Fruit fly (Drosophila melanogaster) whole organism, prepupa: ENCODE data around the gene CG13731.

Experiments used
- CG11294 ChIP-seq: fragments of 200-800 bp; sonication (Bioruptor generic); IDR thresholded peaks from 2 replicates; pipeline ENCODE4 v1.3.6; 2022; ENCODE audit warnings: missing biosample characterization, missing genetic modification characterization
- CG11902 ChIP-seq: fragments of 200-800 bp; sonication (Bioruptor generic); optimal IDR thresholded peaks from 3 replicates; lab custom pipeline; 2016; ENCODE audit warnings: missing biosample characterization, missing genetic modification characterization
- CG16779 ChIP-seq: fragments of 200-800 bp; sonication (Bioruptor generic); optimal IDR thresholded peaks from 3 replicates; lab custom pipeline; 2017; ENCODE audit warnings: missing biosample characterization, mild to moderate bottlenecking, missing genetic modification characterization
- CG32006 ChIP-seq: fragments of 200-800 bp; sonication (Bioruptor generic); optimal IDR thresholded peaks from 3 replicates; lab custom pipeline; 2017; ENCODE audit warnings: missing biosample characterization, mild to moderate bottlenecking, missing genetic modification characterization
- CG6276 ChIP-seq: fragments of 200-800 bp; sonication (Bioruptor generic); optimal IDR thresholded peaks from 2 replicates; lab custom pipeline; 2017; ENCODE audit warnings: missing biosample characterization, mild to moderate bottlenecking, missing genetic modification characterization
- CG8319 ChIP-seq: fragments of 200-800 bp; sonication (Bioruptor generic); optimal IDR thresholded peaks from 3 replicates; lab custom pipeline; 2016; ENCODE audit warnings: missing biosample characterization, missing genetic modification characterization
- Hr39 ChIP-seq: fragments of 200-800 bp; sonication (Bioruptor generic); optimal IDR thresholded peaks from 2 replicates; lab custom pipeline; 2016; ENCODE audit warnings: missing biosample characterization, missing genetic modification characterization
- Sox14 ChIP-seq: fragments of 200-800 bp; sonication (Bioruptor generic); optimal IDR thresholded peaks from 3 replicates; lab custom pipeline; 2016; ENCODE audit warnings: missing biosample characterization, missing genetic modification characterization
- cyc ChIP-seq: fragments of 200-800 bp; sonication (Bioruptor generic); optimal IDR thresholded peaks from 3 replicates; lab custom pipeline; 2016; ENCODE audit warnings: missing biosample characterization, missing genetic modification characterization

- no peak for TF ChIP-seq CG8319
- no peak for TF ChIP-seq CG16779 (tag; lab: Kevin White, UChicago)
- no peak for TF ChIP-seq CG32006 (GFP tag; lab: Kevin White, UChicago)
- no peak for TF ChIP-seq Hr39 (GFP tag; lab: Kevin White, UChicago)
- no peak for TF ChIP-seq CG6276 (GFP tag; lab: Kevin White, UChicago)
- no peak for TF ChIP-seq Sox14 (GFP tag; lab: Kevin White, UChicago)
- no peak for TF ChIP-seq cyc (GFP tag; lab: Kevin White, UChicago)
- no peak for TF ChIP-seq CG11902 (GFP tag; lab: Kevin White, UChicago)
- TF ChIP-seq CG11294: no peak
These were observed 21.8 kb downstream of the CG13731 start for dm6 chr3L:17366936-17367335.
